Fruit fly (Drosophila melanogaster) whole organism, embryonic: ENCODE data around the gene Gr36c.

Source experiments
- Asciz ChIP-seq: fragments of 200-800 bp; sonication (Bioruptor generic); optimal IDR thresholded peaks from 2 replicates; lab custom pipeline; 2017; ENCODE audit warnings: missing biosample characterization, mild to moderate bottlenecking, missing genetic modification characterization, missing genetic modification reagents
- Blimp-1 ChIP-seq: fragments of 200-800 bp; sonication (Bioruptor generic); optimal IDR thresholded peaks from 3 replicates; lab custom pipeline; 2018; ENCODE audit warnings: missing biosample characterization, missing genetic modification characterization, mild to moderate bottlenecking, moderate library complexity, missing genetic modification reagents
- CG11504 ChIP-seq: fragments of 200-800 bp; sonication (Bioruptor generic); optimal IDR thresholded peaks from 3 replicates; lab custom pipeline; 2019; ENCODE audit warnings: missing biosample characterization, mild to moderate bottlenecking, missing genetic modification characterization, moderate library complexity
- CG12391 ChIP-seq: fragments of 200-800 bp; sonication (Bioruptor generic); optimal IDR thresholded peaks from 3 replicates; lab custom pipeline; 2018; ENCODE audit warnings: missing biosample characterization, mild to moderate bottlenecking, missing genetic modification characterization, moderate library complexity
- CG13424 ChIP-seq: fragments of 200-800 bp; sonication (Bioruptor generic); optimal IDR thresholded peaks from 2 replicates; lab custom pipeline; 2019; ENCODE audit warnings: missing biosample characterization, mild to moderate bottlenecking, missing genetic modification characterization, moderate library complexity
- CG14710 ChIP-seq: fragments of 200-800 bp; sonication (Bioruptor generic); optimal IDR thresholded peaks from 3 replicates; lab custom pipeline; 2019; ENCODE audit warnings: missing biosample characterization, mild to moderate bottlenecking, missing genetic modification characterization, moderate library complexity
- CG17359 ChIP-seq: fragments of 200-800 bp; sonication (Bioruptor generic); optimal IDR thresholded peaks from 3 replicates; lab custom pipeline; 2018; ENCODE audit warnings: missing biosample characterization, mild to moderate bottlenecking, missing genetic modification characterization, moderate library complexity
- CG17361 ChIP-seq: fragments of 200-800 bp; sonication (Bioruptor generic); IDR thresholded peaks from 3 replicates; pipeline ENCODE4 v1.3.6; 2022; ENCODE audit warnings: missing biosample characterization, missing genetic modification characterization
- CG17385 ChIP-seq: fragments of 200-800 bp; sonication (Bioruptor generic); optimal IDR thresholded peaks from 3 replicates; lab custom pipeline; 2018; ENCODE audit warnings: missing biosample characterization, mild to moderate bottlenecking, missing genetic modification characterization
- CG17829 ChIP-seq: fragments of 200-800 bp; optimal IDR thresholded peaks from 2 replicates; lab custom pipeline; 2019; ENCODE audit warnings: missing biosample characterization, mild to moderate bottlenecking, missing genetic modification characterization, moderate library complexity
- CG2678 ChIP-seq: fragments of 200-800 bp; sonication (Bioruptor generic); optimal IDR thresholded peaks from 3 replicates; lab custom pipeline; 2019; ENCODE audit warnings: missing biosample characterization, mild to moderate bottlenecking, missing genetic modification characterization, moderate library complexity
- CG30403 ChIP-seq: fragments of 200-800 bp; sonication (Bioruptor generic); optimal IDR thresholded peaks from 3 replicates; lab custom pipeline; 2016; ENCODE audit warnings: missing biosample characterization, missing genetic modification characterization
- CG4424 ChIP-seq: fragments of 200-800 bp; sonication (Bioruptor generic); optimal IDR thresholded peaks from 3 replicates; lab custom pipeline; 2016; ENCODE audit warnings: missing biosample characterization, missing genetic modification characterization
- Jarid2 ChIP-seq: fragments of 200-800 bp; sonication (Bioruptor generic); optimal IDR thresholded peaks from 3 replicates; lab custom pipeline; 2017; ENCODE audit warnings: mild to moderate bottlenecking, missing biosample characterization, missing genetic modification reagents, missing genetic modification characterization
- Sox102F ChIP-seq: fragments of 200-800 bp; sonication (Bioruptor generic); optimal IDR thresholded peaks from 2 replicates; lab custom pipeline; 2018; ENCODE audit warnings: missing biosample characterization, mild to moderate bottlenecking, missing genetic modification characterization, moderate library complexity
- Ssrp ChIP-seq: fragments of 200-800 bp; sonication (Bioruptor generic); optimal IDR thresholded peaks from 2 replicates; lab custom pipeline; 2018; ENCODE audit warnings: missing biosample characterization, mild to moderate bottlenecking, missing genetic modification characterization, moderate library complexity
- bcd ChIP-seq: fragments of 200-800 bp; sonication (Bioruptor generic); optimal IDR thresholded peaks from 2 replicates; lab custom pipeline; 2017; ENCODE audit warnings: missing biosample characterization, mild to moderate bottlenecking, missing genetic modification characterization
- dmrt99B ChIP-seq: fragments of 200-800 bp; sonication (Bioruptor generic); optimal IDR thresholded peaks from 2 replicates; lab custom pipeline; 2018; ENCODE audit warnings: missing biosample characterization, mild to moderate bottlenecking, missing genetic modification characterization, moderate library complexity
- dpn ChIP-seq, 2 experiments: fragments of 200-800 bp; sonication (Bioruptor generic); optimal IDR thresholded peaks; 3 replicates each; lab custom pipeline; 2016; ENCODE audit warnings: missing biosample characterization in 2 of 2, missing genetic modification characterization in 2 of 2
- gem ChIP-seq: fragments of 200-800 bp; sonication (Bioruptor generic); optimal IDR thresholded peaks from 2 replicates; lab custom pipeline; 2019; ENCODE audit warnings: missing biosample characterization, mild to moderate bottlenecking, missing genetic modification characterization, moderate library complexity
- grau ChIP-seq: fragments of 200-800 bp; optimal IDR thresholded peaks from 3 replicates; lab custom pipeline; 2019; ENCODE audit warnings: missing biosample characterization, mild to moderate bottlenecking, missing genetic modification characterization, moderate library complexity
- lab ChIP-seq: fragments of 200-800 bp; sonication (Bioruptor generic); optimal IDR thresholded peaks from 3 replicates; lab custom pipeline; 2017; ENCODE audit warnings: missing biosample characterization, missing genetic modification characterization, mild to moderate bottlenecking, moderate library complexity, missing genetic modification reagents
- phol ChIP-seq: fragments of 200-800 bp; sonication (Bioruptor generic); optimal IDR thresholded peaks from 3 replicates; lab custom pipeline; 2018; ENCODE audit warnings: missing biosample characterization, mild to moderate bottlenecking, missing genetic modification characterization, moderate library complexity
- unpg ChIP-seq: fragments of 200-800 bp; sonication (Bioruptor generic); optimal IDR thresholded peaks from 3 replicates; lab custom pipeline; 2018; ENCODE audit warnings: missing biosample characterization, mild to moderate bottlenecking, missing genetic modification characterization, moderate library complexity

Gr36c gene

dm6 chr2L:17229394-17229793, 49.3 kb downstream of the Gr36c start (continued):
- TF ChIP-seq gem (tag; lab: Kevin White, UChicago) (peak; percentile 54), bcd (peak; percentile 2), CG14710 (tag; lab: Kevin White, UChicago) (peak; percentile 7), CG4424 (GFP tag; lab: Kevin White, UChicago) (peak; percentile 4), dmrt99B (tag; lab: Kevin White, UChicago) (peak; percentile 63), CG30403 (GFP tag; lab: Kevin White, UChicago) (peak; percentile 29), CG11504 (tag; lab: Kevin White, UChicago) (peak; percentile 55), Sox102F (GFP tag; lab: Kevin White, UChicago) (peak; percentile 54), phol (tag; lab: Kevin White, UChicago) (peak; percentile 65), Asciz (GFP tag; lab: Kevin White, UChicago) (peak; percentile 17), CG17359 (peak; percentile 30), lab (peak; percentile 16), Jarid2 (no peak), CG17361 (GFP tag; lab: Robert Waterston, UW) (peak; percentile 58), Ssrp (tag; lab: Kevin White, UChicago) (peak; percentile 27), CG17829 (peak; percentile 18), CG12391 (tag; lab: Kevin White, UChicago) (peak; percentile 9), CG2678 (tag; lab: Kevin White, UChicago) (peak; percentile 47), CG17385 (no peak), unpg (peak; percentile 2), grau (tag; lab: Kevin White, UChicago) (peak; percentile 17), CG13424 (tag; lab: Kevin White, UChicago) (peak; percentile 2), dpn (GFP tag; optimal IDR thresholded peaks at IDR 0.05; lab: Kevin White, UChicago) (no peak), Blimp-1 (peak; percentile 36)
